Worm (Caenorhabditis elegans): ENCODE data around the gene med-1.

med-1 gene

ce11 chrX:12452143-12452570 is 21.7 kb downstream of the med-1 start:
- TF ChIP-seq drap-1 (GFP tag; optimal IDR thresholded peaks at IDR 0.05) (peak; percentile 64), ztf-11 (tag; optimal IDR thresholded peaks at IDR 0.05) (peak; percentile 13), ham-2 (GFP tag; optimal IDR thresholded peaks at IDR 0.05) (no peak), unc-39 (tag; optimal IDR thresholded peaks at IDR 0.05) (no peak), sptf-1 (tag; optimal IDR thresholded peaks at IDR 0.05) (peak; percentile 47), nhr-237 (tag; optimal IDR thresholded peaks at IDR 0.05) (no peak), unc-62 (GFP tag; optimal IDR thresholded peaks at IDR 0.05) (peak; percentile 37), elt-3 (tag; optimal IDR thresholded peaks at IDR 0.05) (no peak), cnd-1 (tag; optimal IDR thresholded peaks at IDR 0.05) (peak; percentile 51), lin-13 (tag; optimal IDR thresholded peaks at IDR 0.05) (peak; percentile 4), sem-2 (GFP tag; optimal IDR thresholded peaks at IDR 0.05) (peak; percentile 8), ces-1 (GFP tag; optimal IDR thresholded peaks at IDR 0.05) (peak; percentile 31), bed-3 (GFP tag; optimal IDR thresholded peaks at IDR 0.05) (no peak), ceh-43 (GFP tag; optimal IDR thresholded peaks at IDR 0.05) (no peak), snpc-4 (tag; optimal IDR thresholded peaks at IDR 0.05) (no peak), lin-32 (GFP tag; optimal IDR thresholded peaks at IDR 0.05) (peak; percentile 20), blmp-1 (tag; optimal IDR thresholded peaks at IDR 0.05) (no peak), mls-2 (tag; optimal IDR thresholded peaks at IDR 0.05) (peak; percentile 86), pha-4 (tag; optimal IDR thresholded peaks at IDR 0.05) (no peak), unc-120 (tag; optimal IDR thresholded peaks at IDR 0.05; ENCODE audit: poor library complexity, severe bottlenecking) (peak; percentile 40), nhr-12 (tag; optimal IDR thresholded peaks at IDR 0.05) (no peak), M03D4.4 (tag; optimal IDR thresholded peaks at IDR 0.05) (peak; percentile 54), flh-1 (GFP tag; optimal IDR thresholded peaks at IDR 0.05) (peak; percentile 18)

ce11 chrX:12454290-12454795 is 23.9 kb downstream of the med-1 start, which contains the start of the genes T18D3.9 and T18D3.1:
Gene T18D3.9 (minus strand): TSS chrX:12454457.
Gene T18D3.1 (plus strand): TSS chrX:12454745.
- peak; percentile 21 for TF ChIP-seq ceh-43 (GFP tag; optimal IDR thresholded peaks at IDR 0.05)
- no peak for TF ChIP-seq blmp-1 (tag; optimal IDR thresholded peaks at IDR 0.05)
- no peak for TF ChIP-seq unc-39 (tag; optimal IDR thresholded peaks at IDR 0.05)
- no peak for TF ChIP-seq bed-3 (GFP tag; optimal IDR thresholded peaks at IDR 0.05)
- TF ChIP-seq lin-13 (tag; optimal IDR thresholded peaks at IDR 0.05) = peak; percentile 38
- TF ChIP-seq ces-1 (GFP tag; optimal IDR thresholded peaks at IDR 0.05) = no peak
- no peak for TF ChIP-seq ham-2 (GFP tag; optimal IDR thresholded peaks at IDR 0.05)
- TF ChIP-seq lsy-2 (tag; optimal IDR thresholded peaks at IDR 0.05) = no peak
- TF ChIP-seq tbx-8 (GFP tag; optimal IDR thresholded peaks at IDR 0.05) = peak; percentile 83
- TF ChIP-seq lin-32 (GFP tag; optimal IDR thresholded peaks at IDR 0.05) = no peak
- peak; percentile 31 for TF ChIP-seq mls-2 (tag; optimal IDR thresholded peaks at IDR 0.05)
- TF ChIP-seq zip-8 (tag; optimal IDR thresholded peaks at IDR 0.05) = no peak
- no peak for TF ChIP-seq ceh-39 (tag; optimal IDR thresholded peaks at IDR 0.05)
- no peak for TF ChIP-seq snpc-4 (tag; optimal IDR thresholded peaks at IDR 0.05)
- no peak for TF ChIP-seq nhr-237 (tag; optimal IDR thresholded peaks at IDR 0.05)
- TF ChIP-seq ceh-83 (GFP tag; optimal IDR thresholded peaks at IDR 0.05) = no peak
- no peak for TF ChIP-seq unc-62 (GFP tag; optimal IDR thresholded peaks at IDR 0.05)
- peak; percentile 27 for TF ChIP-seq sptf-1 (tag; optimal IDR thresholded peaks at IDR 0.05)
- no peak for TF ChIP-seq sem-2 (GFP tag; optimal IDR thresholded peaks at IDR 0.05)
- peak; percentile 25 for TF ChIP-seq mep-1 (tag; optimal IDR thresholded peaks at IDR 0.05)
- no peak for TF ChIP-seq pha-4 (tag; optimal IDR thresholded peaks at IDR 0.05)
- TF ChIP-seq mab-5 (tag; optimal IDR thresholded peaks at IDR 0.05) = no peak
- no peak for TF ChIP-seq flh-1 (GFP tag; optimal IDR thresholded peaks at IDR 0.05)
- no peak for TF ChIP-seq drap-1 (GFP tag; optimal IDR thresholded peaks at IDR 0.05)
- TF ChIP-seq elt-3 (tag; optimal IDR thresholded peaks at IDR 0.05) = no peak
- TF ChIP-seq cnd-1 (tag; optimal IDR thresholded peaks at IDR 0.05) = no peak
- TF ChIP-seq unc-120 (tag; optimal IDR thresholded peaks at IDR 0.05; ENCODE audit: poor library complexity, severe bottlenecking) = no peak
- no peak for TF ChIP-seq hlh-1 (tag; optimal IDR thresholded peaks at IDR 0.05)
- TF ChIP-seq M03D4.4 (tag; optimal IDR thresholded peaks at IDR 0.05) = no peak
- TF ChIP-seq nhr-2 (tag; optimal IDR thresholded peaks at IDR 0.05) = peak; percentile 1
- TF ChIP-seq nhr-12 (tag; optimal IDR thresholded peaks at IDR 0.05) = no peak
- no peak for TF ChIP-seq ztf-11 (tag; optimal IDR thresholded peaks at IDR 0.05)
- TF ChIP-seq nhr-76 (tag; optimal IDR thresholded peaks at IDR 0.05) = no peak
- TF ChIP-seq nhr-28 (tag; optimal IDR thresholded peaks at IDR 0.05) = no peak
- TF ChIP-seq elt-1 (tag; optimal IDR thresholded peaks at IDR 0.05; ENCODE audit: borderline replicate concordance, insufficient read depth) = no peak

ce11 chrX:12458021-12458420 is 27.6 kb downstream of the med-1 start:
- TF ChIP-seq nhr-12 (tag; optimal IDR thresholded peaks at IDR 0.05) = no peak
- peak; percentile 83 for TF ChIP-seq drap-1 (GFP tag; optimal IDR thresholded peaks at IDR 0.05)
- TF ChIP-seq nhr-76 (tag; optimal IDR thresholded peaks at IDR 0.05) = no peak
- TF ChIP-seq hlh-1 (tag; optimal IDR thresholded peaks at IDR 0.05) = peak; percentile 53
- peak; percentile 77 for TF ChIP-seq lin-32 (GFP tag; optimal IDR thresholded peaks at IDR 0.05)
- TF ChIP-seq nhr-28 (tag; optimal IDR thresholded peaks at IDR 0.05) = no peak
- peak; percentile 73 for TF ChIP-seq sptf-1 (tag; optimal IDR thresholded peaks at IDR 0.05)
- TF ChIP-seq ceh-39 (tag; optimal IDR thresholded peaks at IDR 0.05) = no peak
- no peak for TF ChIP-seq nhr-2 (tag; optimal IDR thresholded peaks at IDR 0.05)
- TF ChIP-seq ces-1 (GFP tag; optimal IDR thresholded peaks at IDR 0.05) = no peak
- TF ChIP-seq snpc-4 (tag; optimal IDR thresholded peaks at IDR 0.05) = no peak
- TF ChIP-seq cnd-1 (tag; optimal IDR thresholded peaks at IDR 0.05) = peak; percentile 76
- TF ChIP-seq unc-62 (GFP tag; optimal IDR thresholded peaks at IDR 0.05) = peak; percentile 47
- peak; percentile 80 for TF ChIP-seq ham-2 (GFP tag; optimal IDR thresholded peaks at IDR 0.05)
- TF ChIP-seq sem-2 (GFP tag; optimal IDR thresholded peaks at IDR 0.05) = peak; percentile 74
- TF ChIP-seq elt-1 (tag; optimal IDR thresholded peaks at IDR 0.05; ENCODE audit: borderline replicate concordance, insufficient read depth) = no peak
- no peak for TF ChIP-seq pha-4 (tag; optimal IDR thresholded peaks at IDR 0.05)
- TF ChIP-seq ceh-43 (GFP tag; optimal IDR thresholded peaks at IDR 0.05) = peak; percentile 35
- TF ChIP-seq lin-13 (tag; optimal IDR thresholded peaks at IDR 0.05) = peak; percentile 10
- TF ChIP-seq lsy-2 (tag; optimal IDR thresholded peaks at IDR 0.05) = no peak
- no peak for TF ChIP-seq elt-3 (tag; optimal IDR thresholded peaks at IDR 0.05)
- TF ChIP-seq mab-5 (tag; optimal IDR thresholded peaks at IDR 0.05) = no peak
- TF ChIP-seq tbx-8 (GFP tag; optimal IDR thresholded peaks at IDR 0.05) = peak; percentile 38
- TF ChIP-seq flh-1 (GFP tag; optimal IDR thresholded peaks at IDR 0.05) = no peak
- TF ChIP-seq blmp-1 (tag; optimal IDR thresholded peaks at IDR 0.05) = no peak
- TF ChIP-seq zip-8 (tag; optimal IDR thresholded peaks at IDR 0.05) = no peak
- TF ChIP-seq ztf-11 (tag; optimal IDR thresholded peaks at IDR 0.05) = no peak
- TF ChIP-seq nhr-237 (tag; optimal IDR thresholded peaks at IDR 0.05) = peak; percentile 30
- no peak for TF ChIP-seq unc-39 (tag; optimal IDR thresholded peaks at IDR 0.05)
- TF ChIP-seq M03D4.4 (tag; optimal IDR thresholded peaks at IDR 0.05) = peak; percentile 82
- peak; percentile 28 for TF ChIP-seq mep-1 (tag; optimal IDR thresholded peaks at IDR 0.05)
- TF ChIP-seq unc-120 (tag; optimal IDR thresholded peaks at IDR 0.05; ENCODE audit: poor library complexity, severe bottlenecking) = peak; percentile 60
- TF ChIP-seq mls-2 (tag; optimal IDR thresholded peaks at IDR 0.05) = peak; percentile 80
- peak; percentile 53 for TF ChIP-seq bed-3 (GFP tag; optimal IDR thresholded peaks at IDR 0.05)
- TF ChIP-seq ceh-83 (GFP tag; optimal IDR thresholded peaks at IDR 0.05) = peak; percentile 77
